Fruit fly (Drosophila melanogaster): ENCODE measurements around the gene CG12948.

DNA sequence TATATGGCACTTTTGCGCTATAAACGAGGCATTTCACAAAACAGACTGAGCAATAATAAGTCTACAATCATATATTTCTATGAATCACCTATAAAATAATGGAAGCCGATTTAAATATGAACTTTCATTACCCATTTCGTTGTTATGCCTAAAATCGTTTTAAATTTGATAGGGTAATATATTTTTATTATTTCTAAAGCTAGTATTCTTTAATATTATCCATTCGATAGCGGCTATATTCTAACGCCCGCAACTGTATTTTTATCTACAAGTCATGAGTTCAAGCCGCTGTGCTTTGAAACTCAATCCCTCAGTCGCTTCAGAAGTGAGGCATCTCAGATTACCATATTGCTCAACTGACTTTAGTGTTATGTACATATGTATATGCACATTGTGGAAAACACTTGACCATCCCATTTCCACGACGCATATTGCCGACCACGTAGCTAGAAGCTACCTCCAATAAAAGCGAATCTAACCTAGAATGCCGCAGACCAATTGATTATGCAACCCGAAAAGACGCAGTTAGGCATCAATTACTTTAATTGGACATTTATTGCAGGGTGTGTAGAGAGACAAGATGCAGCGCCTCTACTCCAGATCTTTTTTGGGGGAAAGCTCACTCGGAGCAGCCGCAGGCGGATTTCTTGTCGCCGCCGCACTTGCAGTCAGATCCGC lies 35.8 kb upstream of the CG12948 start:
- TF ChIP-seq CG9705 (GFP tag; optimal IDR thresholded peaks at IDR 0.05), result no peak
- TF ChIP-seq OdsH (GFP tag; optimal IDR thresholded peaks at IDR 0.05), result no peak
